Fruit fly (Drosophila melanogaster) whole organism, prepupa: Measurements from ENCODE around the gene LManIV.

Source experiments
- CG31627 ChIP-seq: fragments of 200-800 bp; sonication (Bioruptor generic); optimal IDR thresholded peaks from 3 replicates; lab custom pipeline; 2016; ENCODE audit warnings: missing biosample characterization, missing genetic modification characterization
- Sox102F ChIP-seq: fragments of 200-800 bp; sonication (Bioruptor generic); optimal IDR thresholded peaks from 2 replicates; lab custom pipeline; 2016; ENCODE audit warnings: missing biosample characterization, mild to moderate bottlenecking, missing genetic modification characterization
- achi ChIP-seq: fragments of 200-800 bp; sonication (Bioruptor generic); optimal IDR thresholded peaks from 3 replicates; lab custom pipeline; 2016; ENCODE audit warnings: missing biosample characterization, missing genetic modification characterization

DNA sequence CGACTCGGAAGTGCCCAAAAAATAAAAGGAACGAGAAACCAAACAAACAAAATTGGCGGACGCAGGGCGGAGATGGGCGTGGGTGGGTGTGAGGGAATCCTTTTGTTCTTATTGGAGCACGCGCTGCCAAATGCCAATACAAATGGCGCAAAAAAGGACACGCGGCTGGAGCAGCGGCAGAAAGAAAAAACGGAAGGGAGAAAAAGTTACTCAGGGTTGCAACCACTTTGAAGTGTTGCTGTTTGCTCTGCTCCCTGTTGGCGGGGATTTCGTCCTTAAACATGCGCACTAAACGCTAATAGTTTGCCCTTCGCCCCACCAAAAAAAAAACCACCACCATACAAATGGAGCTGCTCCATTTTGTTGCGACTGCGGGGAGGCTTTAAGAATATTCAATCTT, 24.7 kb downstream of the LManIV start:
- TF ChIP-seq achi (GFP tag; lab: Kevin White, UChicago), result no peak
- no peak for TF ChIP-seq Sox102F
- no peak for TF ChIP-seq CG31627
